Fruit fly (Drosophila melanogaster) whole organism, prepupa: ENCODE measurements around the gene CG42637.
A peak's percentile ranks its signal among the peaks of the same experiment; 100 is the strongest.

Experiments
- Blimp-1 ChIP-seq: fragments of 200-800 bp; sonication (Bioruptor generic); optimal IDR thresholded peaks from 3 replicates; lab custom pipeline; 2017; ENCODE audit warnings: missing biosample characterization, missing genetic modification characterization, mild to moderate bottlenecking, moderate library complexity, missing genetic modification reagents
- CG10631 ChIP-seq: fragments of 200-800 bp; sonication (Bioruptor generic); optimal IDR thresholded peaks from 2 replicates; lab custom pipeline; 2016; ENCODE audit warnings: missing biosample characterization, missing genetic modification characterization
- CG10669 ChIP-seq: fragments of 200-800 bp; sonication (Bioruptor generic); optimal IDR thresholded peaks from 3 replicates; lab custom pipeline; 2018; ENCODE audit warnings: missing biosample characterization, mild to moderate bottlenecking, missing genetic modification characterization, moderate library complexity
- CG11902 ChIP-seq: fragments of 200-800 bp; sonication (Bioruptor generic); optimal IDR thresholded peaks from 3 replicates; lab custom pipeline; 2016; ENCODE audit warnings: missing biosample characterization, missing genetic modification characterization
- CG1621 ChIP-seq: fragments of 200-800 bp; sonication (Bioruptor generic); optimal IDR thresholded peaks from 3 replicates; lab custom pipeline; 2018; ENCODE audit warnings: missing biosample characterization, mild to moderate bottlenecking, missing genetic modification characterization
- CG16779 ChIP-seq: fragments of 200-800 bp; sonication (Bioruptor generic); optimal IDR thresholded peaks from 3 replicates; lab custom pipeline; 2017; ENCODE audit warnings: missing biosample characterization, mild to moderate bottlenecking, missing genetic modification characterization
- CG31627 ChIP-seq: fragments of 200-800 bp; sonication (Bioruptor generic); optimal IDR thresholded peaks from 3 replicates; lab custom pipeline; 2016; ENCODE audit warnings: missing biosample characterization, missing genetic modification characterization
- CG32006 ChIP-seq: fragments of 200-800 bp; sonication (Bioruptor generic); optimal IDR thresholded peaks from 3 replicates; lab custom pipeline; 2017; ENCODE audit warnings: missing biosample characterization, mild to moderate bottlenecking, missing genetic modification characterization
- CG34406 ChIP-seq: fragments of 200-800 bp; sonication (Bioruptor generic); optimal IDR thresholded peaks from 3 replicates; lab custom pipeline; 2016; ENCODE audit warnings: missing biosample characterization, missing genetic modification characterization
- CG3919 ChIP-seq: fragments of 200-800 bp; sonication (Bioruptor generic); optimal IDR thresholded peaks from 3 replicates; lab custom pipeline; 2016; ENCODE audit warnings: missing biosample characterization, missing genetic modification characterization
- CG4318 ChIP-seq: fragments of 200-800 bp; sonication (Bioruptor generic); optimal IDR thresholded peaks from 3 replicates; lab custom pipeline; 2017; ENCODE audit warnings: missing biosample characterization, mild to moderate bottlenecking, missing genetic modification characterization
- CG6792 ChIP-seq: fragments of 200-800 bp; sonication (Bioruptor generic); optimal IDR thresholded peaks from 3 replicates; lab custom pipeline; 2016; ENCODE audit warnings: missing biosample characterization, missing genetic modification characterization
- CG6808 ChIP-seq: fragments of 200-800 bp; sonication (Bioruptor generic); optimal IDR thresholded peaks from 3 replicates; lab custom pipeline; 2017; ENCODE audit warnings: missing biosample characterization, missing genetic modification characterization, mild to moderate bottlenecking, moderate library complexity, missing genetic modification reagents
- CG6854 ChIP-seq: fragments of 200-800 bp; sonication (Bioruptor generic); optimal IDR thresholded peaks from 2 replicates; lab custom pipeline; 2017; ENCODE audit warnings: missing biosample characterization, mild to moderate bottlenecking, missing genetic modification characterization
- CG7368 ChIP-seq: fragments of 200-800 bp; sonication (Bioruptor generic); optimal IDR thresholded peaks from 3 replicates; lab custom pipeline; 2016; ENCODE audit warnings: missing biosample characterization, missing genetic modification characterization
- CG8119 ChIP-seq: fragments of 200-800 bp; sonication (Bioruptor generic); IDR thresholded peaks from 3 replicates; pipeline ENCODE4 v1.3.6; 2022; ENCODE audit warnings: missing biosample characterization, missing genetic modification characterization
- CG8632 ChIP-seq: fragments of 200-800 bp; sonication (Bioruptor generic); optimal IDR thresholded peaks from 3 replicates; lab custom pipeline; 2016; ENCODE audit warnings: missing biosample characterization, missing genetic modification characterization
- CG9139 ChIP-seq: fragments of 200-800 bp; sonication (Bioruptor generic); optimal IDR thresholded peaks from 3 replicates; lab custom pipeline; 2017; ENCODE audit warnings: missing biosample characterization, mild to moderate bottlenecking, missing genetic modification characterization
- Eip75B ChIP-seq: fragments of 200-800 bp; sonication (Bioruptor generic); optimal IDR thresholded peaks from 3 replicates; lab custom pipeline; 2016; ENCODE audit warnings: missing biosample characterization, missing genetic modification characterization
- Eip78C ChIP-seq: fragments of 200-800 bp; sonication (Bioruptor generic); peaks from one replicate; lab custom pipeline; 2016; ENCODE audit warnings: missing biosample characterization, missing genetic modification characterization
- Eip93F ChIP-seq: fragments of 200-800 bp; sonication (Bioruptor generic); optimal IDR thresholded peaks from 2 replicates; lab custom pipeline; 2016; ENCODE audit warnings: missing biosample characterization, mild to moderate bottlenecking, missing genetic modification characterization
- Ets21C ChIP-seq: fragments of 200-800 bp; sonication (Bioruptor generic); optimal IDR thresholded peaks from 3 replicates; lab custom pipeline; 2016; ENCODE audit warnings: missing biosample characterization, missing genetic modification characterization
- Ets96B ChIP-seq: fragments of 200-800 bp; optimal IDR thresholded peaks from 2 replicates; lab custom pipeline; 2019; ENCODE audit warnings: missing biosample characterization, mild to moderate bottlenecking, missing genetic modification characterization, moderate library complexity
- Gug ChIP-seq: fragments of 200-800 bp; sonication (Bioruptor generic); IDR thresholded peaks from 2 replicates; pipeline ENCODE4 v1.3.6; 2022; ENCODE audit warnings: missing biosample characterization, missing genetic modification characterization
- Hr38 ChIP-seq: sonication (Bioruptor generic); optimal IDR thresholded peaks from 2 replicates; lab custom pipeline; 2016; ENCODE audit warnings: missing biosample characterization, missing genetic modification characterization
- Hr4 ChIP-seq: fragments of 200-800 bp; sonication (Bioruptor generic); optimal IDR thresholded peaks from 3 replicates; lab custom pipeline; 2016; ENCODE audit warnings: missing biosample characterization, missing genetic modification characterization
- Lpt ChIP-seq: fragments of 200-800 bp; sonication (Bioruptor generic); optimal IDR thresholded peaks from 3 replicates; lab custom pipeline; 2016; ENCODE audit warnings: missing biosample characterization, missing genetic modification characterization
- Met ChIP-seq: fragments of 200-800 bp; sonication (Bioruptor generic); optimal IDR thresholded peaks from 3 replicates; lab custom pipeline; 2016; ENCODE audit warnings: missing biosample characterization, missing genetic modification characterization
- OdsH ChIP-seq: fragments of 200-800 bp; sonication (Bioruptor generic); optimal IDR thresholded peaks from 3 replicates; lab custom pipeline; 2016; ENCODE audit warnings: missing biosample characterization, missing genetic modification characterization
- Sox102F ChIP-seq: fragments of 200-800 bp; sonication (Bioruptor generic); optimal IDR thresholded peaks from 2 replicates; lab custom pipeline; 2016; ENCODE audit warnings: missing biosample characterization, mild to moderate bottlenecking, missing genetic modification characterization
- Sox14 ChIP-seq: fragments of 200-800 bp; sonication (Bioruptor generic); optimal IDR thresholded peaks from 3 replicates; lab custom pipeline; 2016; ENCODE audit warnings: missing biosample characterization, missing genetic modification characterization
- Sox15 ChIP-seq: fragments of 200-800 bp; sonication (Bioruptor generic); optimal IDR thresholded peaks from 3 replicates; lab custom pipeline; 2016; ENCODE audit warnings: missing biosample characterization, missing genetic modification characterization
- achi ChIP-seq: fragments of 200-800 bp; sonication (Bioruptor generic); optimal IDR thresholded peaks from 3 replicates; lab custom pipeline; 2016; ENCODE audit warnings: missing biosample characterization, missing genetic modification characterization
- acj6 ChIP-seq: fragments of 200-800 bp; sonication (Bioruptor generic); optimal IDR thresholded peaks from 3 replicates; lab custom pipeline; 2016; ENCODE audit warnings: missing biosample characterization, missing genetic modification characterization
- cyc ChIP-seq: fragments of 200-800 bp; sonication (Bioruptor generic); optimal IDR thresholded peaks from 3 replicates; lab custom pipeline; 2016; ENCODE audit warnings: missing biosample characterization, missing genetic modification characterization
- dac ChIP-seq: fragments of 200-800 bp; sonication (Bioruptor generic); optimal IDR thresholded peaks from 2 replicates; lab custom pipeline; 2017; ENCODE audit warnings: missing biosample characterization, mild to moderate bottlenecking, missing genetic modification characterization
- dsx ChIP-seq: fragments of 200-800 bp; optimal IDR thresholded peaks from 3 replicates; lab custom pipeline; 2019; ENCODE audit warnings: missing biosample characterization, mild to moderate bottlenecking, missing genetic modification characterization, moderate library complexity; ENCODE audit not compliant: poor library complexity, severe bottlenecking
- eg ChIP-seq: fragments of 200-800 bp; sonication (Bioruptor generic); IDR thresholded peaks from 3 replicates; pipeline ENCODE4 v1.3.6; 2022; ENCODE audit warnings: missing biosample characterization, missing genetic modification characterization
- esn ChIP-seq: fragments of 200-800 bp; sonication (Bioruptor generic); optimal IDR thresholded peaks from 2 replicates; lab custom pipeline; 2016; ENCODE audit warnings: missing biosample characterization, mild to moderate bottlenecking, missing genetic modification characterization, moderate library complexity
- fd59A ChIP-seq: fragments of 200-800 bp; sonication (Bioruptor generic); optimal IDR thresholded peaks from 2 replicates; lab custom pipeline; 2017; ENCODE audit warnings: missing biosample characterization, mild to moderate bottlenecking, missing genetic modification characterization, missing genetic modification reagents
- fd85E ChIP-seq: fragments of 200-800 bp; sonication (Bioruptor generic); optimal IDR thresholded peaks from 3 replicates; lab custom pipeline; 2016; ENCODE audit warnings: missing biosample characterization, missing genetic modification characterization
- fkh ChIP-seq: fragments of 200-800 bp; sonication (Bioruptor generic); optimal IDR thresholded peaks from 3 replicates; lab custom pipeline; 2017; ENCODE audit warnings: missing biosample characterization, mild to moderate bottlenecking, missing genetic modification characterization, moderate library complexity
- lz ChIP-seq: fragments of 200-800 bp; sonication (Bioruptor generic); optimal IDR thresholded peaks from 3 replicates; lab custom pipeline; 2016; ENCODE audit warnings: missing biosample characterization, missing genetic modification characterization
- net ChIP-seq: fragments of 200-800 bp; sonication (Bioruptor generic); optimal IDR thresholded peaks from 3 replicates; lab custom pipeline; 2016; ENCODE audit warnings: missing biosample characterization, missing genetic modification characterization
- pdm3 ChIP-seq: fragments of 200-800 bp; sonication (Bioruptor generic); optimal IDR thresholded peaks from 3 replicates; lab custom pipeline; 2016; ENCODE audit warnings: missing biosample characterization, missing genetic modification characterization
- salr ChIP-seq, 2 experiments: fragments of 200-800 bp; sonication (Bioruptor generic); optimal IDR thresholded peaks; 3 replicates each; lab custom pipeline; 2016 to 2018; ENCODE audit warnings: missing biosample characterization in 2 of 2, missing genetic modification characterization in 2 of 2, mild to moderate bottlenecking in 1 of 2
- spab ChIP-seq: fragments of 200-800 bp; sonication (Bioruptor generic); optimal IDR thresholded peaks from 2 replicates; lab custom pipeline; 2017; ENCODE audit warnings: missing biosample characterization, mild to moderate bottlenecking, missing genetic modification characterization, missing genetic modification reagents
- ss ChIP-seq, 2 experiments: fragments of 200-800 bp; sonication (Bioruptor generic); optimal IDR thresholded peaks; 2 replicates in 1 of 2; 3 replicates in 1 of 2; lab custom pipeline; 2017 to 2018; ENCODE audit warnings: mild to moderate bottlenecking in 2 of 2, missing biosample characterization in 2 of 2, missing genetic modification characterization in 2 of 2, moderate library complexity in 1 of 2
- svp ChIP-seq: fragments of 200-800 bp; sonication (Bioruptor generic); peaks from one replicate; lab custom pipeline; 2016; ENCODE audit warnings: missing biosample characterization, missing genetic modification characterization
- vri ChIP-seq: fragments of 200-800 bp; sonication (Bioruptor generic); optimal IDR thresholded peaks from 3 replicates; lab custom pipeline; 2016; ENCODE audit warnings: missing biosample characterization, mild to moderate bottlenecking, missing genetic modification characterization

Gene CG42637

DNA sequence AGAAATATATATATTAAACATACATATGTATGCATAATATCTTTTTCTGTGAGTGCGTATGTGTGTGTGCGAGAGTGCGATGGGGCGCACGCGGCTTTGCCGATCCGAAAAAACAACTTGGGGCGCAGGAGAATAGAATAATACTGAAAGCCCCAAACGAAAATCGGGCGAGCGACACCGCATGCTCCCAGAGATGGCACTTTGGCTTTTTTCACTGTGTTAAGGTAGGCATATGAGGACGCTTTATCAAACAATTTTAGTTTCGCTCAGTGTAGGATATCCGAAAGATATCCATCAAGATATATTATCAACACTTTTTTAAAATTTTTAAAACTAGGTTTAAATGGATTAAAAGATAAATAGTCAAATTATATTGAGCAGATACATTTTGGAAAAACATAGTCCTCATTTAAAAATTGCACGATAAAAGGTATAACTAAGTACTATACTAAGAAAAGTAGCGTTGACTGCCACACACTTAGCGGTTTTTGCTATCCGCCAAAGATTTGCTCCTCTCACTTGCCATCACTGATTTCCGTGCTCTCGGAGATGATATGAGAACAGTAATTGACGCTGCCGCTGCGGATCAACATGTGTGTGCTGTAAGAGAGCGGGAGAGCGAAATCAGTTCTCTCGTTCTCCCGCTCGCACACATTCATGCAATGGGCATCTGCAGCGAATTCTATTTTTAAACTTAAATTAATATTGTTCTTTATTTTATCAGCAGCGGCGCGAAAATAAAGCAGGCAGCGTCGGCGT is 2.3 kb downstream of the CG42637 start:
- TF ChIP-seq CG31627 (GFP tag; lab: Kevin White, UChicago) = peak; percentile 67
- TF ChIP-seq spab = peak; percentile 56
- peak; percentile 73 for TF ChIP-seq CG32006 (GFP tag; lab: Kevin White, UChicago)
- peak; percentile 4 for TF ChIP-seq CG6854
- TF ChIP-seq acj6 (GFP tag; lab: Kevin White, UChicago) = peak; percentile 55
- TF ChIP-seq CG9139 (GFP tag; lab: Kevin White, UChicago) = peak; percentile 24
- peak; percentile 82 for TF ChIP-seq esn (GFP tag; lab: Kevin White, UChicago)
- peak; percentile 9 for TF ChIP-seq Eip93F (GFP tag; lab: Kevin White, UChicago)
- TF ChIP-seq CG16779 (tag; lab: Kevin White, UChicago) = peak; percentile 37
- TF ChIP-seq CG8632 (GFP tag; lab: Kevin White, UChicago) = peak; percentile 58
- TF ChIP-seq Sox15 (GFP tag; lab: Kevin White, UChicago) = peak; percentile 33
- peak; percentile 51 for TF ChIP-seq fd59A (GFP tag; lab: Kevin White, UChicago)
- peak; percentile 42 for TF ChIP-seq dac
- peak; percentile 76 for TF ChIP-seq Eip75B (GFP tag; lab: Kevin White, UChicago)
- TF ChIP-seq Ets21C (GFP tag; lab: Kevin White, UChicago) = peak; percentile 64
- TF ChIP-seq CG34406 (GFP tag; lab: Kevin White, UChicago) = peak; percentile 49
- no peak for TF ChIP-seq Hr38
- peak; percentile 80 for TF ChIP-seq lz (GFP tag; lab: Kevin White, UChicago)
- peak; percentile 41; the same call in 2 of the 3 replicates for TF ChIP-seq eg (GFP tag; lab: Robert Waterston, UW)
- TF ChIP-seq CG6792 (GFP tag; lab: Kevin White, UChicago) = peak; percentile 58
- TF ChIP-seq salr (GFP tag; optimal IDR thresholded peaks at IDR 0.05; lab: Kevin White, UChicago) = peak in 1 of 2 experiments; percentile 69
- TF ChIP-seq CG3919 = peak; percentile 62
- no peak for TF ChIP-seq vri (GFP tag; lab: Kevin White, UChicago)
- TF ChIP-seq CG1621 (tag; lab: Kevin White, UChicago) = no peak
- peak; percentile 14 for TF ChIP-seq CG11902 (GFP tag; lab: Kevin White, UChicago)
- TF ChIP-seq CG10669 (GFP tag; lab: Kevin White, UChicago) = peak; percentile 64
- peak; percentile 80 for TF ChIP-seq Met (GFP tag; lab: Kevin White, UChicago)
- no peak for TF ChIP-seq fd85E (GFP tag; lab: Kevin White, UChicago)
- peak; percentile 63 for TF ChIP-seq Hr4 (GFP tag; lab: Kevin White, UChicago)
- TF ChIP-seq CG4318 (GFP tag; lab: Kevin White, UChicago) = peak; percentile 62
- peak; percentile 67 for TF ChIP-seq OdsH
- TF ChIP-seq Sox14 (GFP tag; lab: Kevin White, UChicago) = peak; percentile 65
- peak; percentile 36 for TF ChIP-seq Blimp-1 (GFP tag; lab: Kevin White, UChicago)
- no peak for TF ChIP-seq fkh (GFP tag; lab: Kevin White, UChicago)
- peak; percentile 34 for TF ChIP-seq CG7368
- peak; percentile 63 for TF ChIP-seq Ets96B (tag; lab: Kevin White, UChicago)
- peak; percentile 91 for TF ChIP-seq svp (GFP tag; lab: Kevin White, UChicago)
- TF ChIP-seq ss (GFP tag; optimal IDR thresholded peaks at IDR 0.05; lab: Kevin White, UChicago) = peak; percentile 49 to 62
- TF ChIP-seq CG10631 (GFP tag; lab: Kevin White, UChicago) = peak; percentile 54
- TF ChIP-seq Gug (GFP tag; lab: Robert Waterston, UW) = no peak; the same call in 1 of the 2 replicates
- TF ChIP-seq Eip78C (GFP tag; lab: Kevin White, UChicago) = peak; percentile 95
- TF ChIP-seq achi (GFP tag; lab: Kevin White, UChicago) = peak; percentile 55
- TF ChIP-seq cyc = peak; percentile 49
- peak; percentile 43 for TF ChIP-seq CG6808 (GFP tag; lab: Kevin White, UChicago)
- TF ChIP-seq net (GFP tag; lab: Kevin White, UChicago) = peak; percentile 68
- peak; percentile 73 for TF ChIP-seq pdm3 (GFP tag; lab: Kevin White, UChicago)
- peak; percentile 9 for TF ChIP-seq dsx
- TF ChIP-seq Sox102F = peak; percentile 63
- peak; percentile 63 for TF ChIP-seq CG8119 (GFP tag; lab: Robert Waterston, UW)
- TF ChIP-seq Lpt (GFP tag; lab: Kevin White, UChicago) = no peak
